Worm (Caenorhabditis elegans): ENCODE measurements around the gene F18G5.6.

Gene F18G5.6

ce11 chrX:9230322-9230721 is 33.8 kb downstream of the F18G5.6 start:
- TF ChIP-seq B0310.2 (tag; optimal IDR thresholded peaks at IDR 0.05) (no peak), hmg-4 (GFP tag; optimal IDR thresholded peaks at IDR 0.05) (no peak), aly-1 (tag; optimal IDR thresholded peaks at IDR 0.05) (no peak), ceh-13 (GFP tag; optimal IDR thresholded peaks at IDR 0.05) (no peak), ceh-36 (tag; optimal IDR thresholded peaks at IDR 0.05) (no peak), flt-1 (GFP tag; IDR thresholded peaks at IDR 0.05) (no peak), hmbx-1 (tag; optimal IDR thresholded peaks at IDR 0.05) (no peak), tbx-37 (GFP tag; conservative IDR thresholded peaks at IDR 0.05) (no peak), tra-4 (tag; optimal IDR thresholded peaks at IDR 0.05) (no peak)

- TF ChIP-seq tbx-37 (GFP tag; conservative IDR thresholded peaks at IDR 0.05) (no peak), hnd-1 (tag; optimal IDR thresholded peaks at IDR 0.05) (no peak), ama-1 (optimal IDR thresholded peaks at IDR 0.05) (no peak), ceh-36 (tag; optimal IDR thresholded peaks at IDR 0.05) (no peak), scrt-1 (GFP tag; IDR thresholded peaks at IDR 0.05) (no peak), B0310.2 (tag; optimal IDR thresholded peaks at IDR 0.05) (no peak), ets-7 (tag; optimal IDR thresholded peaks at IDR 0.05) (no peak), F13C5.2 (tag; optimal IDR thresholded peaks at IDR 0.05) (no peak), sea-1 (GFP tag; conservative IDR thresholded peaks at IDR 0.05) (no peak), hmg-4 (GFP tag; optimal IDR thresholded peaks at IDR 0.05) (no peak), hmbx-1 (tag; optimal IDR thresholded peaks at IDR 0.05) (no peak), tbx-11 (GFP tag; IDR thresholded peaks at IDR 0.05) (no peak), flt-1 (GFP tag; IDR thresholded peaks at IDR 0.05) (no peak), aly-1 (tag; optimal IDR thresholded peaks at IDR 0.05) (no peak), pes-1 (GFP tag; IDR thresholded peaks at IDR 0.05) (no peak), ceh-13 (GFP tag; optimal IDR thresholded peaks at IDR 0.05) (no peak), tra-4 (tag; optimal IDR thresholded peaks at IDR 0.05) (no peak)
Measured at ce11 chrX:9228441-9228840, 35.7 kb downstream of the F18G5.6 start.

ce11 chrX:9226904-9227303 is 37.2 kb downstream of the F18G5.6 start:
- TF ChIP-seq ama-1 (optimal IDR thresholded peaks at IDR 0.05) (no peak), tra-4 (tag; optimal IDR thresholded peaks at IDR 0.05) (no peak), pes-1 (GFP tag; IDR thresholded peaks at IDR 0.05) (no peak), aly-1 (tag; optimal IDR thresholded peaks at IDR 0.05) (no peak), hmg-4 (GFP tag; optimal IDR thresholded peaks at IDR 0.05) (no peak), tbx-37 (GFP tag; conservative IDR thresholded peaks at IDR 0.05) (no peak), scrt-1 (GFP tag; IDR thresholded peaks at IDR 0.05) (no peak), flt-1 (GFP tag; IDR thresholded peaks at IDR 0.05) (no peak), ceh-36 (tag; optimal IDR thresholded peaks at IDR 0.05) (no peak), hnd-1 (tag; optimal IDR thresholded peaks at IDR 0.05) (no peak), sea-1 (GFP tag; conservative IDR thresholded peaks at IDR 0.05) (no peak), ceh-13 (GFP tag; optimal IDR thresholded peaks at IDR 0.05) (no peak)

- TF ChIP-seq pes-1 (GFP tag; IDR thresholded peaks at IDR 0.05) (peak; percentile 52; the same call in 1 of the 2 replicates), B0310.2 (tag; optimal IDR thresholded peaks at IDR 0.05) (peak; percentile 39), F13C5.2 (tag; optimal IDR thresholded peaks at IDR 0.05) (peak; percentile 14), hmg-4 (GFP tag; optimal IDR thresholded peaks at IDR 0.05) (peak; percentile 89), aly-1 (tag; optimal IDR thresholded peaks at IDR 0.05) (no peak), tbx-37 (GFP tag; conservative IDR thresholded peaks at IDR 0.05) (no peak), sea-1 (GFP tag; conservative IDR thresholded peaks at IDR 0.05) (0 out of 2 replicates have a peak, but pooled peaks have one; percentile 13), ets-7 (tag; optimal IDR thresholded peaks at IDR 0.05) (peak; percentile 14), tra-4 (tag; optimal IDR thresholded peaks at IDR 0.05) (no peak), ceh-13 (GFP tag; optimal IDR thresholded peaks at IDR 0.05) (peak; percentile 28), hmbx-1 (tag; optimal IDR thresholded peaks at IDR 0.05) (peak; percentile 30), scrt-1 (GFP tag; IDR thresholded peaks at IDR 0.05) (no peak)
Measured at ce11 chrX:9225273-9225672, 38.9 kb downstream of the F18G5.6 start.

- TF ChIP-seq hmbx-1 (tag; optimal IDR thresholded peaks at IDR 0.05) = no peak
- no peak for TF ChIP-seq F13C5.2 (tag; optimal IDR thresholded peaks at IDR 0.05)
- TF ChIP-seq hmg-4 (GFP tag; optimal IDR thresholded peaks at IDR 0.05) = no peak
- no peak for TF ChIP-seq pes-1 (GFP tag; IDR thresholded peaks at IDR 0.05)
- no peak for TF ChIP-seq hnd-1 (tag; optimal IDR thresholded peaks at IDR 0.05)
- no peak for TF ChIP-seq ama-1 (optimal IDR thresholded peaks at IDR 0.05)
- no peak for TF ChIP-seq tra-4 (tag; optimal IDR thresholded peaks at IDR 0.05)
- TF ChIP-seq aly-1 (tag; optimal IDR thresholded peaks at IDR 0.05) = no peak
- TF ChIP-seq tbx-37 (GFP tag; conservative IDR thresholded peaks at IDR 0.05) = no peak
- TF ChIP-seq ets-7 (tag; optimal IDR thresholded peaks at IDR 0.05) = no peak
- TF ChIP-seq scrt-1 (GFP tag; IDR thresholded peaks at IDR 0.05) = no peak
- TF ChIP-seq sea-1 (GFP tag; conservative IDR thresholded peaks at IDR 0.05) = no peak
- no peak for TF ChIP-seq tbx-11 (GFP tag; IDR thresholded peaks at IDR 0.05)
- no peak for TF ChIP-seq B0310.2 (tag; optimal IDR thresholded peaks at IDR 0.05)
- no peak for TF ChIP-seq flt-1 (GFP tag; IDR thresholded peaks at IDR 0.05)
- TF ChIP-seq ceh-36 (tag; optimal IDR thresholded peaks at IDR 0.05) = no peak
- TF ChIP-seq ceh-13 (GFP tag; optimal IDR thresholded peaks at IDR 0.05) = no peak
Measured at ce11 chrX:9213873-9214341, 50.2 kb downstream of the F18G5.6 start, which contains the start of gene C35B8.3. TSS of gene C35B8.3 (plus strand) at chrX:9213923.

ce11 chrX:9212675-9213074 is 51.5 kb downstream of the F18G5.6 start:
- TF ChIP-seq B0310.2 (tag; optimal IDR thresholded peaks at IDR 0.05) = no peak
- TF ChIP-seq ets-7 (tag; optimal IDR thresholded peaks at IDR 0.05) = no peak
- no peak for TF ChIP-seq hnd-1 (tag; optimal IDR thresholded peaks at IDR 0.05)
- no peak for TF ChIP-seq sea-1 (GFP tag; conservative IDR thresholded peaks at IDR 0.05)
- TF ChIP-seq hmbx-1 (tag; optimal IDR thresholded peaks at IDR 0.05) = no peak
- no peak for TF ChIP-seq flt-1 (GFP tag; IDR thresholded peaks at IDR 0.05)
- no peak for TF ChIP-seq aly-1 (tag; optimal IDR thresholded peaks at IDR 0.05)
- TF ChIP-seq ceh-36 (tag; optimal IDR thresholded peaks at IDR 0.05) = no peak
- no peak for TF ChIP-seq ceh-13 (GFP tag; optimal IDR thresholded peaks at IDR 0.05)
- no peak for TF ChIP-seq ama-1 (optimal IDR thresholded peaks at IDR 0.05)
- no peak for TF ChIP-seq scrt-1 (GFP tag; IDR thresholded peaks at IDR 0.05)
- no peak for TF ChIP-seq tbx-37 (GFP tag; conservative IDR thresholded peaks at IDR 0.05)
- no peak for TF ChIP-seq F13C5.2 (tag; optimal IDR thresholded peaks at IDR 0.05)
- TF ChIP-seq tra-4 (tag; optimal IDR thresholded peaks at IDR 0.05) = no peak
- TF ChIP-seq hmg-4 (GFP tag; optimal IDR thresholded peaks at IDR 0.05) = no peak

Measured in whole organism, early embryonic.